Fruit fly (Drosophila melanogaster): ENCODE data around the gene CG6834.

DNA sequence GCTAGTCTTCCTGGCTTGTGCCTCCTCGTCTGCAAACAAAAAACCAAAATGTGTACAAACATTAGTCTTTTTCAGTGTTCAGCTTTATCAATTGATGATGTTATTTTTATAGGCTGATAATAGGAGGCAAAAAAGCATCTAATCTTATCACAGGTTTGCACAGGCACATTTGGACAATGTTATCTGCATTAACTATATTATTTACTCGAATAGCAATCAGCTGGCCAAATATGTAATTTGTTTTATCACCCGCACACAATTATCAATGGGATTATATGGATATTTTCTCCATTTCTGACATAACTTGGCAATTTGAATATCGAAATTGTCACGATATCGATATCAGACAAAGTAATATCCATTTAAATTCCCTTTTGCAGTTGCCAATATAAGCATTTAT, 50.3 kb downstream of the CG6834 start:
- no peak for TF ChIP-seq h (optimal IDR thresholded peaks at IDR 0.05)
- TF ChIP-seq psq (optimal IDR thresholded peaks at IDR 0.05) = no peak
- no peak for TF ChIP-seq insv (optimal IDR thresholded peaks at IDR 0.05)
